Fruit fly (Drosophila melanogaster) S2 (cell line): ENCODE data around the gene CG9928.

ENCODE experiments used
- CG8478 ChIP-seq: fragments of >200 bp; optimal IDR thresholded peaks from 2 replicates; lab custom pipeline; 2018
- CTCF ChIP-seq, 2 experiments: fragments of >200 bp; optimal IDR thresholded peaks; 2 replicates each; lab custom pipeline; 2018

DNA sequence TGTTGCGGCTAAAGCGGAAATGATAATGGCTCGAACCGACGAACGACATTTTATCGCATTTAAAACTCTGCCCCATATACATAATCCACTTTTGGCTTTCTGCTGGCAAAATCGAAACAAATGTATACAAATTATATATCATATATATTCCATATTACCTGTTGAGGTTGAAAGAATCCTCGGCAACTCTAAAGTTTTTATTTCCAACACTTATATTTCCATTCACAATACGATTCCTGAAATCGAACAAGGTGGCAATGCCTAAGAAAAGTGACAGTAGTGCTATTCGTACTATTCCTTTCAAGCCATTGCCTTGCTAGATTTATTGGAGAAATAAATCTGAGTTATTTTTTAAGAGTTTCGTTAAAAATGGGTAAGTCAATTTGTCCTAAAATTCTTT, 15.8 kb upstream of the CG9928 start, which contains the start of gene Pk34A:
- TF ChIP-seq CTCF (optimal IDR thresholded peaks at IDR 0.05; lab: Kevin White, UChicago): no peak
- no peak for TF ChIP-seq CG8478 (lab: Kevin White, UChicago)
